Worm (Caenorhabditis elegans) whole organism, L2 larva: ENCODE measurements around the gene T07F12.1.

Experiments used
- C34F6.9 ChIP-seq: fragments of 150-350 bp; optimal IDR thresholded peaks from 2 replicates; lab custom pipeline; 2014; ENCODE audit warnings: missing biosample characterization, missing genetic modification characterization
- F13H6.1 ChIP-seq: sonication (generic microtip); optimal IDR thresholded peaks from 2 replicates; lab custom pipeline; 2016; ENCODE audit warnings: missing genetic modification characterization, missing compliant biosample characterization
- R02D3.7 ChIP-seq: fragments of 150-350 bp; optimal IDR thresholded peaks from 2 replicates; lab custom pipeline; 2014; ENCODE audit warnings: missing biosample characterization, missing genetic modification characterization
- alr-1 ChIP-seq: fragments of 150-350 bp; optimal IDR thresholded peaks from 2 replicates; lab custom pipeline; 2014; ENCODE audit warnings: missing biosample characterization, missing genetic modification characterization
- blmp-1 ChIP-seq: sonication (generic microtip); optimal IDR thresholded peaks from 2 replicates; lab custom pipeline; 2017; ENCODE audit warnings: missing genetic modification characterization, mild to moderate bottlenecking, missing compliant biosample characterization, antibody characterized with exemption, moderate library complexity; ENCODE audit not compliant: insufficient read depth
- ceh-16 ChIP-seq: fragments of 150-350 bp; optimal IDR thresholded peaks from 2 replicates; lab custom pipeline; 2014; ENCODE audit warnings: missing biosample characterization, missing genetic modification characterization
- ceh-82 ChIP-seq: fragments of 150-350 bp; optimal IDR thresholded peaks from 2 replicates; lab custom pipeline; 2014; ENCODE audit warnings: missing biosample characterization, missing genetic modification characterization
- crh-2 ChIP-seq: sonication (generic microtip); optimal IDR thresholded peaks from 2 replicates; lab custom pipeline; 2017; ENCODE audit warnings: missing biosample characterization, missing genetic modification characterization
- dmd-4 ChIP-seq: sonication (generic microtip); optimal IDR thresholded peaks from 2 replicates; lab custom pipeline; 2017; ENCODE audit warnings: missing biosample characterization, missing genetic modification characterization
- lin-11 ChIP-seq: fragments of 150-350 bp; sonication (generic microtip); optimal IDR thresholded peaks from 2 replicates; lab custom pipeline; 2014; ENCODE audit warnings: missing biosample characterization, missing genetic modification characterization, inconsistent platforms, mixed read lengths
- lin-39 ChIP-seq: fragments of 150-350 bp; optimal IDR thresholded peaks from 2 replicates; lab custom pipeline; 2014; ENCODE audit warnings: missing biosample characterization, missing genetic modification reagents, missing genetic modification characterization
- lsy-2 ChIP-seq, 2 experiments: fragments of 150-350 bp in 1 of 2; sonication (generic microtip) in 1 of 2; optimal IDR thresholded peaks; 2 replicates each; lab custom pipeline; 2014 to 2017; ENCODE audit warnings: missing biosample characterization in 2 of 2, missing genetic modification characterization in 2 of 2
- mab-5 ChIP-seq: fragments of 150-350 bp; optimal IDR thresholded peaks from 2 replicates; lab custom pipeline; 2014; ENCODE audit warnings: missing biosample characterization, missing genetic modification characterization
- mbf-1 ChIP-seq: sonication (generic microtip); optimal IDR thresholded peaks from 2 replicates; lab custom pipeline; 2017; ENCODE audit warnings: missing biosample characterization, missing genetic modification characterization
- mdl-1 ChIP-seq, 2 experiments: fragments of 150-350 bp in 1 of 2; sonication (generic microtip) in 1 of 2; optimal IDR thresholded peaks; 2 replicates each; lab custom pipeline; 2017; ENCODE audit warnings: missing biosample characterization in 2 of 2, missing genetic modification characterization in 2 of 2
- nhr-11 ChIP-seq: fragments of 150-350 bp; optimal IDR thresholded peaks from 2 replicates; lab custom pipeline; 2014; ENCODE audit warnings: missing biosample characterization, missing genetic modification characterization
- nhr-12 ChIP-seq: fragments of 150-350 bp; optimal IDR thresholded peaks from 2 replicates; lab custom pipeline; 2014; ENCODE audit warnings: missing biosample characterization, missing genetic modification characterization
- nhr-129 ChIP-seq: fragments of 150-350 bp; optimal IDR thresholded peaks from 2 replicates; lab custom pipeline; 2014; ENCODE audit warnings: missing biosample characterization, missing genetic modification characterization
- nhr-21 ChIP-seq: fragments of 150-350 bp; optimal IDR thresholded peaks from 2 replicates; lab custom pipeline; 2014; ENCODE audit warnings: missing biosample characterization, missing genetic modification characterization
- nhr-237 ChIP-seq: fragments of 150-350 bp; optimal IDR thresholded peaks from 2 replicates; lab custom pipeline; 2014; ENCODE audit warnings: missing biosample characterization, missing genetic modification characterization
- nhr-25 ChIP-seq: fragments of 150-350 bp; sonication (generic microtip); optimal IDR thresholded peaks from 3 replicates; lab custom pipeline; 2014; ENCODE audit warnings: missing biosample characterization, missing genetic modification characterization
- nhr-6 ChIP-seq: fragments of 150-350 bp; optimal IDR thresholded peaks from 2 replicates; lab custom pipeline; 2014; ENCODE audit warnings: missing biosample characterization, missing genetic modification characterization
- peb-1 ChIP-seq: fragments of 150-350 bp; optimal IDR thresholded peaks from 2 replicates; lab custom pipeline; 2014; ENCODE audit warnings: missing biosample characterization, missing genetic modification characterization
- sem-4 ChIP-seq: fragments of 150-350 bp; optimal IDR thresholded peaks from 2 replicates; lab custom pipeline; 2014; ENCODE audit warnings: missing biosample characterization, missing genetic modification reagents, missing genetic modification characterization
- skn-1 ChIP-seq: sonication (generic microtip); optimal IDR thresholded peaks from 2 replicates; lab custom pipeline; 2017; ENCODE audit warnings: missing biosample characterization, missing genetic modification characterization
- unc-39 ChIP-seq: fragments of 150-350 bp; optimal IDR thresholded peaks from 2 replicates; lab custom pipeline; 2014; ENCODE audit warnings: missing biosample characterization, missing genetic modification characterization
- unc-55 ChIP-seq: fragments of 150-350 bp; sonication (generic microtip); optimal IDR thresholded peaks from 3 replicates; lab custom pipeline; 2014; ENCODE audit warnings: missing biosample characterization, missing genetic modification reagents, missing genetic modification characterization
- zag-1 ChIP-seq: fragments of 150-350 bp; optimal IDR thresholded peaks from 2 replicates; lab custom pipeline; 2014; ENCODE audit warnings: missing biosample characterization, missing genetic modification characterization
- ztf-11 ChIP-seq: sonication (generic microtip); optimal IDR thresholded peaks from 2 replicates; lab custom pipeline; 2017; ENCODE audit warnings: missing biosample characterization, missing genetic modification characterization

Gene T07F12.1

DNA sequence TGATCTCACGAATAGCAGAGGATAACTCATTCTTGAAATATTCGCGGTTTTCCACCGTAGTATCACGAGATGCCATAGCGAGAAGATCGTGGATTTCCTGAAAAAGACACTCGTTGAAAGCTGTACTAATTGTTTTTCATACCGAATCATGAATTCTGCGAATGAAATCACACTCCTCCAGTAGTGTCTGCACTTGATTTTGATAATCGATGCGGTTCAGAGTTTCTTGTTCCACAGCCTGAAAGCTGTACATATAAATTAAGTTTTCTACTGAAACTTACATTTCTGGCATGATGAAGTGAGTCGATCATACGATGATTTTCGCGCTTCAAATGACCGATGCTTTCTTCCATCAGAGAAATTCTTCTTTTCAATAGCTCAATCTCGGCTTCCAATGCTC lies 20.6 kb downstream of the T07F12.1 start:
- TF ChIP-seq mab-5 (tag; lab: Kevin White, UChicago) (no peak), dmd-4 (tag; lab: Kevin White, UChicago) (no peak), lsy-2 (tag; optimal IDR thresholded peaks at IDR 0.05; lab: Kevin White, UChicago) (no peak), nhr-11 (no peak)

DNA sequence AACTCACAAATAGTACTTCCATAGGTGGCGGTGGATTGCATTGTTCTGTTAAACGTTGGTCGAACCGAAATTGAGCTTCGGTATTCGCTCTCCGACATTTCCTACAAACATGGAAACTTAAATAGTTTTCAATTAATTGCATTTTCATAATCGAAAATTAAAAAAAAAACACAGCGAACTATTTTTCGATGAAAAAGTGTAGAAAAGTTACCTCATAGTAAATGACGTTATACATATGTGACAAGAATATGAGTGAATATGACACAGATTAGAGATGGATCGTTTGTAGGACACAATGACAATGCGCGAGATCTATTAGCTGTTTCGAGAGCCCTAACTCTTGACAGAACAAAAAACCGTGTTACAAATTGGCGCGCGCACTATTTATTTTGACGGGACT lies 22.0 kb downstream of the T07F12.1 start, which contains the start of gene ifa-4:
ifa-4 (minus strand) TSS at position 101 of the 400 bp plus-strand sequence.
- TF ChIP-seq dmd-4 (tag; lab: Kevin White, UChicago) (no peak), sem-4 (no peak)

DNA sequence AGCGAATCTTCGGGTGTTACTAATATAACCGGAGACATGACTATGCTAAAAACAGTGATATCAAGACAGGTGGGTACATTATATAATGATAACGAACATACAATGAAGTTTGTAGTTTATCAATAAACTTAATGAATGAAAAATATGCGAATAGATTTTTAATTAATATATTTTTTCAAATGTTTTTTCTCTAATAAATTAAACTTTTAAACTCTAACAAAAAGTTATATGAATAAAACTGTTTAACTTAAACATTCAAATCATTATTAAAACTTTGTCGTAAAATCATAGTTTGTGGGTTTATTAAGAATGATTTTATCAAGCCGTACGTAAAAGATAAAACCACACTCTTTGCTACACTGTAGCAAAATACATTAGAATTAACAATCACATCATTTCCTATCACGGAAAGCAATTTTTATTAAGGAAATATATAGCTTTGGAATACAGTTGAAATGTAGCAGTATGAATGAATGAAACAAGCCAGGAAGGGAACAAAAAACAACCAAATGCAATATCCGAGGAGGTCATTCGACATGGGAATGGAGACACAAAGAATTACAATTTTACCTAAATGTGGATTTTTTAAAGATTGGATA lies 27.2 kb downstream of the T07F12.1 start, which contains the start of gene K05B2.4:
K05B2.4 (minus strand) TSS at position 51 of the 599 bp plus-strand sequence.
- TF ChIP-seq nhr-25 (tag; lab: Kevin White, UChicago) = no peak

- TF ChIP-seq sem-4 (no peak), mdl-1 (tag; optimal IDR thresholded peaks at IDR 0.05; lab: Kevin White, UChicago) (no peak), nhr-6 (tag; lab: Kevin White, UChicago) (no peak), peb-1 (tag; lab: Kevin White, UChicago) (no peak), nhr-237 (no peak)
- TF ChIP-seq, all 48 proteins: peak for 0
Measured at ce11 chrX:4928118-4928517, 34.3 kb downstream of the T07F12.1 start.

DNA sequence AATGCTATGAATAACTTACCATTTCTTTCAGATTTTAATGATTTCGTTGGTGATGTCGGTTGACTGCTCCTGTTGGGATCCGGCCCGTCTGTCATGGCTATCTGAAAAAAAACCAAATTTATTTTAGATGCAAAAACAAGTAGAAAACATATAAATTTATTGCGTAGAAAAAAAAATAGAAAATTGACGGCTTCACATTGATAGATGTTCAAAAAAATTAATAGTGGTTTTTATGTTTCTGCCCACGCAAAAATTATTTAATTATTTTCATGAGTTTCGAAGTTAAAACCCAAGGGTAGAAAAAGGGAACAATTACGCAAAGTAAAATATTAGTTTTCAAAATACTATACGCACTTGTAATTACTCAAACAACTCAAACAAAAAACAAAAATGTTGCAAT lies 35.8 kb downstream of the T07F12.1 start, which contains the start of gene mct-4:
mct-4 (minus strand) TSS at position 101 of the 400 bp plus-strand sequence.
- TF ChIP-seq lin-39 (tag; lab: Kevin White, UChicago) = no peak
- no peak for TF ChIP-seq nhr-21 (tag; lab: Kevin White, UChicago)

- TF ChIP-seq unc-39 (no peak), crh-2 (tag; lab: Kevin White, UChicago) (no peak), ceh-16 (tag; lab: Kevin White, UChicago) (no peak), dmd-4 (tag; lab: Kevin White, UChicago) (no peak), F13H6.1 (no peak), sem-4 (no peak), nhr-6 (tag; lab: Kevin White, UChicago) (no peak), ztf-11 (tag; lab: Kevin White, UChicago) (no peak), mbf-1 (tag; lab: Kevin White, UChicago) (no peak), nhr-25 (tag; lab: Kevin White, UChicago) (no peak)
Measured at ce11 chrX:4932023-4932422, 38.2 kb downstream of the T07F12.1 start.

- no peak for TF ChIP-seq crh-2 (tag; lab: Kevin White, UChicago)
- no peak for TF ChIP-seq nhr-12
- peak; percentile 35 for TF ChIP-seq C34F6.9 (tag; lab: Kevin White, UChicago)
- TF ChIP-seq lin-39 (tag; lab: Kevin White, UChicago) = no peak
- peak; percentile 25 for TF ChIP-seq unc-55 (GFP tag; lab: Kevin White, UChicago)
- no peak for TF ChIP-seq blmp-1 (tag; lab: Kevin White, UChicago)
- TF ChIP-seq lin-11 (tag; lab: Kevin White, UChicago) = peak; percentile 14
- TF ChIP-seq nhr-129 (tag; lab: Kevin White, UChicago) = no peak
- TF ChIP-seq skn-1 = no peak
- no peak for TF ChIP-seq nhr-25 (tag; lab: Kevin White, UChicago)
- no peak for TF ChIP-seq zag-1 (tag; lab: Kevin White, UChicago)
Measured at ce11 chrX:4932964-4933363, 39.1 kb downstream of the T07F12.1 start.

ce11 chrX:4938990-4939389 lies 45.1 kb downstream of the T07F12.1 start:
- TF ChIP-seq ceh-82 (tag; lab: Kevin White, UChicago) (no peak), dmd-4 (tag; lab: Kevin White, UChicago) (no peak), R02D3.7 (tag; lab: Kevin White, UChicago) (no peak), nhr-129 (tag; lab: Kevin White, UChicago) (no peak), nhr-12 (no peak), alr-1 (tag; lab: Kevin White, UChicago) (no peak)
